Fruit fly (Drosophila melanogaster): ENCODE results near the gene UQCR-Q.

UQCR-Q gene

DNA sequence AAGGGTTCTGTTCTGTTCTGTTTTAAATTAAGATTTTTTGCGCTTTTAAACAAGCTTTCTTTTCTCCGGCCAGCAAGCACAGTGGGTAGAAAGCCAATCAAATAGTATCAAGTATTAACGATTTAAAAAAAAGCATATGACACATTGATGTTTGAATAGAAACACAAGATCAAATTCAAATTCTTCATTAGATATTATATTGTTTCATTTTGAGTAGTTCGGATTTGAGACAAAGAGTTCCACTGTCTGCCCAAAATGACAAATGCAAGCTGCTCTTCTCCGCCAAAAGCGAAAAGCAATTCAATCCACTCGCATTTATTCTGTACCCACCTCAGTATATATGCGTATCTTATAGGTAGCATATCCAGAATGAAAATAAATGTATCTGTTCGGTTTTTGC is 27.7 kb downstream of the UQCR-Q start:
- TF ChIP-seq CG12768 (GFP tag; optimal IDR thresholded peaks at IDR 0.05) (no peak), CG14711 (tag; optimal IDR thresholded peaks at IDR 0.05) (no peak)

DNA sequence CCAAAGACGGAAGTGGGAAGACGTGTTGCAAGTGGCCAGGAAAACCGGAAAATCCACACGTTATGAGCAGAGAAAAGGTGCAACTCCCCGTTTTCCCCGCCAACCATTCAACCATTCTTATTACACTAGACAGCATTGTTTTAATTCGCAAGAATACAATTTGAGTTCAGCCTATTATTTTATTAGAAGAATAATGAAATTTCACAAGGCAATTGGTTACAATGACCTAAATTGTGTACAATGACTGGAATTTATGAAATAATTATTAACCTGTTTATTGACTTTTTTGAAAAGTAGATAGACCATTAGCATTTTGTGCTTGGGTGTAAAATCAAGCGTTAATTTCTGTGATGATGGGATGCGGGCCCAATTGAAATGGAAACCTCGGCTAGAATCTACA is 30.0 kb downstream of the UQCR-Q start:
- no peak for TF ChIP-seq ovo (GFP tag; optimal IDR thresholded peaks at IDR 0.05)
- no peak for TF ChIP-seq Crg-1 (GFP tag; optimal IDR thresholded peaks at IDR 0.05)
- no peak for TF ChIP-seq CG7045 (GFP tag; optimal IDR thresholded peaks at IDR 0.05)

DNA sequence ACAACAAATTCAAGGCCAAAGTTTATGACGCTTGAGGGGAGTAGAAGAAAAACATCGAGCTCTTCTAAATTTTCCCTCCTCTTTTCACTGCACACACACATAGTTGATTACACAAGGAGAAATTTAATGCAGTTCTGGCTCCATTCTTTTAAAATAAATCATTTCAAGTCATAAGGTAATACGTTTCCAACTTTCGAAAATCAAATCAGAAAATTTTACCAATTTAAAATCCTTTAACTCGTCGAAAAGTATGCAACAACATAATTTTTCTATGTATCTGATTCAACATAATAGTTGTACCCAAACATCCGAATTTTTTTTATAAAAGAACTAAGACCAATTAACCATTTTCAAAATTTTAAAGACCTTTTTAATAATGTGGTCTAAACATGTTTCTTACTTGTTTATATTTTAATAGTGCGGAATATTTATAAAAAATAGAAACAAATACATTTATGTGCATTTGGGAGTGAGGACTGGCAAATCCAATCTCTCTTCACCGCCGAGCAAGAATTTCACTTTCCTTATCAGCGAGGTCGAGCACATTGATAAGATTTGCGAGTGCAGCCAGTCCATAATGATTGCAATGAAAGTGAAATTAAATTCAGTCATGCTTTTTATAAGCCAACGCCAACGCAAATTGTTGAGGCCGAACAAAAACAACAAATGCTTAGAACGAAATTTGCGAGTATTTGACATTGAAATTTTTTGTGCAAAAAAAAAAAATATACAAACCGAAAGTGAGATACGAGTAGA is 31.6 kb downstream of the UQCR-Q start:
- TF ChIP-seq CG5204 (GFP tag; optimal IDR thresholded peaks at IDR 0.05) (no peak), ovo (GFP tag; optimal IDR thresholded peaks at IDR 0.05) (no peak), bab1 (GFP tag; optimal IDR thresholded peaks at IDR 0.05) (no peak), Clk (GFP tag; optimal IDR thresholded peaks at IDR 0.05) (no peak), pad (GFP tag; optimal IDR thresholded peaks at IDR 0.05) (no peak), cic (GFP tag; optimal IDR thresholded peaks at IDR 0.05) (no peak), CG33017 (tag; optimal IDR thresholded peaks at IDR 0.05) (no peak), tj (GFP tag; optimal IDR thresholded peaks at IDR 0.05) (no peak), toe (GFP tag; optimal IDR thresholded peaks at IDR 0.05) (no peak), Crg-1 (GFP tag; optimal IDR thresholded peaks at IDR 0.05) (no peak), cnc (optimal IDR thresholded peaks at IDR 0.05) (no peak), Hr96 (GFP tag; optimal IDR thresholded peaks at IDR 0.05) (no peak), Mnt (GFP tag; optimal IDR thresholded peaks at IDR 0.05) (no peak), CG11617 (GFP tag; optimal IDR thresholded peaks at IDR 0.05) (no peak), CG14711 (tag; optimal IDR thresholded peaks at IDR 0.05) (no peak)

DNA sequence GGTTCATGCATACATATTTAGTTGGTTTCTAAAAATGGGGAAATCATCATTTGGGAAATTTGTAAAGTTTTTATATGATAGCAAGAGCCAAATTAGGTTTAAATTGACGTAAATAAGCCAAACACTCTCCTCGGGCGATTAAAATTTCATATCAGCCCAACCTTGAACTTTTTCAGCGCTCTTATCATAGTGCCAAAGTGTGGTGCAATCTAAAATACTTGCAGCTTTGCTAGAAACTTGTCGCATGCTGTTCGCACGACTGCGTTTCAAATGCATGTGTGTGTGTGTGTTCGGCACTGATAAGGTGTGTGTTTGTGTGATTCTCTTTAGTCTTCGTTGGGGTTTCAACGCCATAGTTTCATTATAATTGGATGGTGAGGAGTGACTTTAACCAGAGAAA is 32.3 kb downstream of the UQCR-Q start:
- TF ChIP-seq ovo (GFP tag; optimal IDR thresholded peaks at IDR 0.05) (no peak), CG5204 (GFP tag; optimal IDR thresholded peaks at IDR 0.05) (no peak), bab1 (GFP tag; optimal IDR thresholded peaks at IDR 0.05) (no peak), CG14711 (tag; optimal IDR thresholded peaks at IDR 0.05) (no peak), Clk (GFP tag; optimal IDR thresholded peaks at IDR 0.05) (no peak), CG12768 (GFP tag; optimal IDR thresholded peaks at IDR 0.05) (no peak), Hr96 (GFP tag; optimal IDR thresholded peaks at IDR 0.05) (no peak)

DNA sequence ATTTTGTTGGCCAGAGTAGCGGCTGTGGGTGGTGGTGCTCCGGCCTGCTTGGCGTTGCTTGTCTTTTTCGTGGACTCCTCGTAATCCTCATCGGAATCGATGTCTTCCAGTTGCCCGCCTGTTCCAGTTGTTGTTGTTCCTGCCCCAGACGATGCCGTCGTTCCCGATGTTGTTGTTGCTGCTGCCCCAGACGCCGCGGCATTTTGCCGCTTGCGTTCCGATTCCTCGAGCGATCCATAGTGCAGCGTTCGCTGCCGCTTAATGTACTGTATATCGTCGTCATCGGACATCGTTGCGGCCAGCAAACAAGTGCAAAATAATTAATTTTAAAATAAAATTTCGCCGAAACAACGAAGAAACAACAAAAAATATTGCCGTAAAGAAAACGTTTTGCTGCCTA is 38.9 kb downstream of the UQCR-Q start:
- no peak for TF ChIP-seq ovo (GFP tag; optimal IDR thresholded peaks at IDR 0.05)
- TF ChIP-seq kay (GFP tag; ENCODE audit: borderline replicate concordance): no peak
- TF ChIP-seq bab1 (GFP tag; optimal IDR thresholded peaks at IDR 0.05): no peak

DNA sequence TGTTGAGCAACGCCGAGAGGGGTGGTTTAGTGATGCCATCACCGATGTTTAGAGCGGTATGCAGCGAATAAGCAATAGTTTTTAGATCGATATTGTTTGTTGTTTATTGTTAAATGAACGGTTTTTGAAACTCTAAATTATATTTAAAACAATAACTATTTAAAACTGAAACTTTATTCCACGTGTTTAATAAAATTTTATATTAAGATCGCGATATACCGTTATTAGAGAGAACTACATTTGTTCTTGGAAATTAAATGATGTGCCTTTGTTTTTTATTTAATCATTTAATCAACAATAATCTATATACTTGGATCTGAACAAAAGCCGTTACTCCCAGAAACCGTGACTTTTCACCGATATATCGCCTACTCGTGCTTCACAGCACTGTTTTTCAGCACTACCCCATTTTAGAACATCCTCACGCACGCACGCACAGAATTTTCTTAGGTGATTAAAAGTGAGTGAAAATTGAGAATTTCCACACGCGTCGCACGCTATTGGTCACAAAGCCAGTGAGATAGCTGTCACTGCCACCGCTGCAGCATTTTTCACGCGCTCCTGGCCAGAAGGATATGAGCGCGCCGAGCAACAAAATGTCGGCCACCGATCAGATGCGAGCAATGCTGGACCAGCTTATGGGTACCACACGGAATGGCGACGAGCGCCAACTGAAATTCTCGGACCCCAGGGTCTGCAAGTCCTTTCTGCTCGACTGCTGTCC is 39.5 kb downstream of the UQCR-Q start, which contains the start of the genes U4-U6-60K and CG7564:
U4-U6-60K (minus strand) TSS at position 20 of the 724 bp plus-strand sequence.
CG7564 (plus strand) TSS at position 406 of the 724 bp plus-strand sequence.
- TF ChIP-seq CG7045 (GFP tag; optimal IDR thresholded peaks at IDR 0.05): peak; percentile 54
- TF ChIP-seq Hr96 (GFP tag; optimal IDR thresholded peaks at IDR 0.05): peak; percentile 64
- TF ChIP-seq CG33017 (tag; optimal IDR thresholded peaks at IDR 0.05): peak; percentile 28
- peak; percentile 68 for TF ChIP-seq CG7101 (tag; optimal IDR thresholded peaks at IDR 0.05)
- TF ChIP-seq kay (GFP tag; ENCODE audit: borderline replicate concordance): no peak
- TF ChIP-seq CG11617 (GFP tag; optimal IDR thresholded peaks at IDR 0.05): peak; percentile 74
- TF ChIP-seq Clk (GFP tag; optimal IDR thresholded peaks at IDR 0.05): peak; percentile 79
- TF ChIP-seq tj (GFP tag; optimal IDR thresholded peaks at IDR 0.05): peak; percentile 52
- no peak for TF ChIP-seq cic (GFP tag; optimal IDR thresholded peaks at IDR 0.05)
- peak; percentile 6 for TF ChIP-seq bab1 (GFP tag; optimal IDR thresholded peaks at IDR 0.05)
- TF ChIP-seq CG5204 (GFP tag; optimal IDR thresholded peaks at IDR 0.05): peak; percentile 68
- TF ChIP-seq Crg-1 (GFP tag; optimal IDR thresholded peaks at IDR 0.05): peak; percentile 81
- TF ChIP-seq Mnt (GFP tag; optimal IDR thresholded peaks at IDR 0.05): peak; percentile 64
- no peak for TF ChIP-seq cnc (optimal IDR thresholded peaks at IDR 0.05)
- peak; percentile 77 for TF ChIP-seq toe (GFP tag; optimal IDR thresholded peaks at IDR 0.05)
- peak; percentile 80 for TF ChIP-seq pad (GFP tag; optimal IDR thresholded peaks at IDR 0.05)
- TF ChIP-seq ovo (GFP tag; optimal IDR thresholded peaks at IDR 0.05): peak; percentile 77
- peak; percentile 62 for TF ChIP-seq CG12768 (GFP tag; optimal IDR thresholded peaks at IDR 0.05)
- peak; percentile 57 for TF ChIP-seq CG14711 (tag; optimal IDR thresholded peaks at IDR 0.05)
- TF ChIP-seq CG1620 (GFP tag; optimal IDR thresholded peaks at IDR 0.05): peak; percentile 81
